Fruit fly (Drosophila melanogaster) whole organism, embryonic: ENCODE results near the gene Wee1.

Experiments
- BEAF-32 ChIP-seq: fragments of 200-800 bp; sonication (Bioruptor generic); optimal IDR thresholded peaks from 3 replicates; lab custom pipeline; 2017; ENCODE audit warnings: missing biosample characterization, missing genetic modification characterization, mild to moderate bottlenecking, moderate library complexity, missing genetic modification reagents
- CG10267 ChIP-seq: fragments of 200-800 bp; sonication (Bioruptor generic); optimal IDR thresholded peaks from 2 replicates; lab custom pipeline; 2018; ENCODE audit warnings: missing biosample characterization, mild to moderate bottlenecking, missing genetic modification characterization, moderate library complexity
- CG12391 ChIP-seq: fragments of 200-800 bp; sonication (Bioruptor generic); optimal IDR thresholded peaks from 3 replicates; lab custom pipeline; 2018; ENCODE audit warnings: missing biosample characterization, mild to moderate bottlenecking, missing genetic modification characterization, moderate library complexity
- CG12659 ChIP-seq: fragments of 200-800 bp; sonication (Bioruptor generic); optimal IDR thresholded peaks from 3 replicates; lab custom pipeline; 2017; ENCODE audit warnings: mild to moderate bottlenecking, missing biosample characterization, missing genetic modification reagents, missing genetic modification characterization
- CG14050 ChIP-seq: fragments of 200-800 bp; sonication (Bioruptor generic); IDR thresholded peaks from 3 replicates; pipeline ENCODE4 v1.3.6; 2022; ENCODE audit warnings: missing biosample characterization, missing genetic modification characterization
- CG14710 ChIP-seq: fragments of 200-800 bp; sonication (Bioruptor generic); optimal IDR thresholded peaks from 3 replicates; lab custom pipeline; 2019; ENCODE audit warnings: missing biosample characterization, mild to moderate bottlenecking, missing genetic modification characterization, moderate library complexity
- CG15011 ChIP-seq: fragments of 200-800 bp; sonication (Bioruptor generic); optimal IDR thresholded peaks from 3 replicates; lab custom pipeline; 2018; ENCODE audit warnings: missing biosample characterization, mild to moderate bottlenecking, missing genetic modification characterization
- CG15514 ChIP-seq: fragments of 200-800 bp; sonication (Bioruptor generic); optimal IDR thresholded peaks from 3 replicates; lab custom pipeline; 2017; ENCODE audit warnings: missing biosample characterization, missing genetic modification characterization, mild to moderate bottlenecking, moderate library complexity, missing genetic modification reagents
- CG17186 ChIP-seq: fragments of 200-800 bp; sonication (Bioruptor generic); optimal IDR thresholded peaks from 3 replicates; lab custom pipeline; 2017; ENCODE audit warnings: missing biosample characterization, missing genetic modification reagents, missing genetic modification characterization
- CG17829 ChIP-seq: fragments of 200-800 bp; optimal IDR thresholded peaks from 2 replicates; lab custom pipeline; 2019; ENCODE audit warnings: missing biosample characterization, mild to moderate bottlenecking, missing genetic modification characterization, moderate library complexity
- CG2712 ChIP-seq: fragments of 200-800 bp; optimal IDR thresholded peaks from 3 replicates; lab custom pipeline; 2019; ENCODE audit warnings: missing biosample characterization, mild to moderate bottlenecking, missing genetic modification characterization, moderate library complexity
- CG31365 ChIP-seq: fragments of 200-800 bp; sonication (Bioruptor generic); optimal IDR thresholded peaks from 2 replicates; lab custom pipeline; 2018; ENCODE audit warnings: missing biosample characterization, mild to moderate bottlenecking, missing genetic modification characterization
- CG33213 ChIP-seq: fragments of 200-800 bp; sonication (Bioruptor generic); optimal IDR thresholded peaks from 3 replicates; lab custom pipeline; 2016; ENCODE audit warnings: missing biosample characterization, missing genetic modification characterization
- CG3847 ChIP-seq: fragments of 200-800 bp; sonication (Bioruptor generic); IDR thresholded peaks from 2 replicates; pipeline ENCODE4 v1.3.6; 2022; ENCODE audit warnings: missing biosample characterization, missing genetic modification characterization
- CG4617 ChIP-seq: fragments of 200-800 bp; sonication (Bioruptor generic); optimal IDR thresholded peaks from 3 replicates; lab custom pipeline; 2016; ENCODE audit warnings: missing biosample characterization, missing genetic modification characterization, borderline replicate concordance
- CG5245 ChIP-seq: fragments of 200-800 bp; sonication (Bioruptor generic); optimal IDR thresholded peaks from 3 replicates; lab custom pipeline; 2016; ENCODE audit warnings: missing biosample characterization, missing genetic modification characterization
- CG6689 ChIP-seq: fragments of 200-800 bp; sonication (Bioruptor generic); IDR thresholded peaks from 2 replicates; pipeline ENCODE4 v1.3.6; 2022; ENCODE audit warnings: missing biosample characterization, missing genetic modification characterization
- CG8281 ChIP-seq: fragments of 200-800 bp; sonication (Bioruptor generic); optimal IDR thresholded peaks from 2 replicates; lab custom pipeline; 2018; ENCODE audit warnings: missing biosample characterization, mild to moderate bottlenecking, missing genetic modification characterization, moderate library complexity
- CG9797 ChIP-seq: fragments of 200-800 bp; sonication (Bioruptor generic); optimal IDR thresholded peaks from 3 replicates; lab custom pipeline; 2018; ENCODE audit warnings: missing biosample characterization, mild to moderate bottlenecking, missing genetic modification characterization
- CHES-1-like ChIP-seq: fragments of 200-800 bp; sonication (Bioruptor generic); optimal IDR thresholded peaks from 2 replicates; lab custom pipeline; 2016; ENCODE audit warnings: missing biosample characterization, missing genetic modification characterization
- Dll ChIP-seq: fragments of 200-800 bp; sonication (Bioruptor generic); IDR thresholded peaks from 4 replicates; pipeline ENCODE4 v1.3.6; 2022; ENCODE audit warnings: missing biosample characterization, missing genetic modification characterization; ENCODE audit not compliant: partially characterized antibody
- Drgx ChIP-seq: fragments of 200-800 bp; sonication (Bioruptor generic); IDR thresholded peaks from 2 replicates; pipeline ENCODE4 v1.3.6; 2022; ENCODE audit warnings: missing biosample characterization, missing genetic modification characterization
- E2f2 ChIP-seq: fragments of 200-800 bp; sonication (Bioruptor generic); IDR thresholded peaks from 2 replicates; pipeline ENCODE4 v1.3.6; 2022; ENCODE audit warnings: missing biosample characterization, missing genetic modification characterization
- Ets97D ChIP-seq: fragments of 200-800 bp; sonication (Bioruptor generic); optimal IDR thresholded peaks from 3 replicates; lab custom pipeline; 2016; ENCODE audit warnings: missing biosample characterization, missing genetic modification characterization
- HmgZ ChIP-seq: fragments of 200-800 bp; sonication (Bioruptor generic); optimal IDR thresholded peaks from 2 replicates; lab custom pipeline; 2018; ENCODE audit warnings: missing biosample characterization, mild to moderate bottlenecking, missing genetic modification characterization
- Opbp ChIP-seq: fragments of 200-800 bp; sonication (Bioruptor generic); IDR thresholded peaks from 3 replicates; pipeline ENCODE4 v1.3.6; 2022; ENCODE audit warnings: missing biosample characterization, missing genetic modification characterization; ENCODE audit not compliant: partially characterized antibody
- Pdp1 ChIP-seq, 2 experiments: fragments of 200-800 bp; sonication (Bioruptor generic); optimal IDR thresholded peaks; 3 replicates each; lab custom pipeline; 2016; ENCODE audit warnings: missing biosample characterization in 2 of 2, missing genetic modification characterization in 2 of 2, mild to moderate bottlenecking in 1 of 2, moderate library complexity in 1 of 2
- Sin3A ChIP-seq: fragments of >200 bp; optimal IDR thresholded peaks from 2 replicates; lab custom pipeline; 2018
- Sry-β ChIP-seq: fragments of 200-800 bp; sonication (Bioruptor generic); optimal IDR thresholded peaks from 2 replicates; lab custom pipeline; 2018; ENCODE audit warnings: missing biosample characterization, mild to moderate bottlenecking, missing genetic modification characterization, moderate library complexity
- Sry-δ ChIP-seq: fragments of 200-800 bp; sonication (Bioruptor generic); optimal IDR thresholded peaks from 2 replicates; lab custom pipeline; 2016; ENCODE audit warnings: missing biosample characterization, missing genetic modification characterization
- YL-1 ChIP-seq: fragments of 200-800 bp; sonication (Bioruptor generic); optimal IDR thresholded peaks from 3 replicates; lab custom pipeline; 2017; ENCODE audit warnings: missing biosample characterization, mild to moderate bottlenecking, missing genetic modification characterization
- chinmo ChIP-seq: fragments of 200-800 bp; sonication (Bioruptor generic); IDR thresholded peaks from 4 replicates; pipeline ENCODE4 v1.3.6; 2022; ENCODE audit warnings: missing biosample characterization, missing genetic modification characterization; ENCODE audit not compliant: partially characterized antibody
- crp ChIP-seq, 2 experiments: fragments of 200-800 bp; sonication (Bioruptor generic); optimal IDR thresholded peaks; 2 replicates in 1 of 2; 3 replicates in 1 of 2; lab custom pipeline; 2017; ENCODE audit warnings: missing biosample characterization in 2 of 2, missing genetic modification characterization in 2 of 2, mild to moderate bottlenecking in 1 of 2, moderate library complexity in 1 of 2
- dm ChIP-seq: fragments of 200-800 bp; sonication (Bioruptor generic); optimal IDR thresholded peaks from 3 replicates; lab custom pipeline; 2016; ENCODE audit warnings: missing biosample characterization, missing genetic modification characterization
- fd3F ChIP-seq: fragments of 200-800 bp; sonication (Bioruptor generic); optimal IDR thresholded peaks from 2 replicates; lab custom pipeline; 2018; ENCODE audit warnings: missing biosample characterization, mild to moderate bottlenecking, missing genetic modification characterization, moderate library complexity
- gfzf ChIP-seq: fragments of 200-800 bp; sonication (Bioruptor generic); optimal IDR thresholded peaks from 2 replicates; lab custom pipeline; 2016; ENCODE audit warnings: missing biosample characterization, mild to moderate bottlenecking, missing genetic modification characterization, moderate library complexity
- nerfin-1 ChIP-seq: fragments of 200-800 bp; sonication (Bioruptor generic); optimal IDR thresholded peaks from 3 replicates; lab custom pipeline; 2019; ENCODE audit warnings: missing biosample characterization, mild to moderate bottlenecking, missing genetic modification characterization, moderate library complexity
- nmo ChIP-seq: fragments of 200-800 bp; sonication (Bioruptor generic); optimal IDR thresholded peaks from 2 replicates; lab custom pipeline; 2018; ENCODE audit warnings: missing biosample characterization, mild to moderate bottlenecking, missing genetic modification characterization, moderate library complexity
- pan ChIP-seq, 4 experiments: fragments of >200 bp in 3 of 4; fragments of 200-800 bp in 1 of 4; sonication (Bioruptor generic) in 1 of 4; optimal IDR thresholded peaks in 3 of 4; IDR thresholded peaks in 1 of 4; 2 replicates each; pipeline versions ENCODE4 v1.3.6 to Lab custom; 2017 to 2022; ENCODE audit warnings: missing biosample characterization in 2 of 4, missing genetic modification characterization in 2 of 4, mixed read lengths in 1 of 4
- phol ChIP-seq: fragments of 200-800 bp; sonication (Bioruptor generic); optimal IDR thresholded peaks from 3 replicates; lab custom pipeline; 2018; ENCODE audit warnings: missing biosample characterization, mild to moderate bottlenecking, missing genetic modification characterization, moderate library complexity
- pzg ChIP-seq: fragments of 200-800 bp; sonication (Bioruptor generic); optimal IDR thresholded peaks from 3 replicates; lab custom pipeline; 2018; ENCODE audit warnings: missing biosample characterization, mild to moderate bottlenecking, missing genetic modification characterization, moderate library complexity
- row ChIP-seq: fragments of 200-800 bp; sonication (Bioruptor generic); IDR thresholded peaks from 3 replicates; pipeline ENCODE4 v1.3.6; 2022; ENCODE audit warnings: missing biosample characterization, missing genetic modification characterization
- sens ChIP-seq: fragments of 200-800 bp; sonication (Bioruptor generic); peaks from one replicate; lab custom pipeline; 2016; ENCODE audit warnings: missing biosample characterization, missing genetic modification characterization
- sna ChIP-seq: fragments of 200-800 bp; sonication (Bioruptor generic); IDR thresholded peaks from 2 replicates; pipeline ENCODE4 v1.3.6; 2022; ENCODE audit warnings: missing biosample characterization, missing genetic modification characterization; ENCODE audit not compliant: partially characterized antibody
- ssp ChIP-seq: fragments of 200-800 bp; sonication (Bioruptor generic); IDR thresholded peaks from 2 replicates; pipeline ENCODE4 v1.3.6; 2022; ENCODE audit warnings: missing biosample characterization, missing genetic modification characterization
- wor ChIP-seq: fragments of 200-800 bp; sonication (Bioruptor generic); IDR thresholded peaks from 2 replicates; pipeline ENCODE4 v1.3.6; 2022; ENCODE audit warnings: missing biosample characterization, missing genetic modification characterization
- yki ChIP-seq: fragments of >200 bp; optimal IDR thresholded peaks from 3 replicates; lab custom pipeline; 2018
- z ChIP-seq: fragments of 200-800 bp; sonication (Bioruptor generic); IDR thresholded peaks from 3 replicates; pipeline ENCODE4 v1.3.6; 2022; ENCODE audit warnings: missing biosample characterization, missing genetic modification characterization
- zen2 ChIP-seq: fragments of 200-800 bp; sonication (Bioruptor generic); IDR thresholded peaks from 3 replicates; pipeline ENCODE4 v1.3.6; 2022; ENCODE audit warnings: missing biosample characterization, missing genetic modification characterization; ENCODE audit not compliant: partially characterized antibody

The Wee1 gene

DNA sequence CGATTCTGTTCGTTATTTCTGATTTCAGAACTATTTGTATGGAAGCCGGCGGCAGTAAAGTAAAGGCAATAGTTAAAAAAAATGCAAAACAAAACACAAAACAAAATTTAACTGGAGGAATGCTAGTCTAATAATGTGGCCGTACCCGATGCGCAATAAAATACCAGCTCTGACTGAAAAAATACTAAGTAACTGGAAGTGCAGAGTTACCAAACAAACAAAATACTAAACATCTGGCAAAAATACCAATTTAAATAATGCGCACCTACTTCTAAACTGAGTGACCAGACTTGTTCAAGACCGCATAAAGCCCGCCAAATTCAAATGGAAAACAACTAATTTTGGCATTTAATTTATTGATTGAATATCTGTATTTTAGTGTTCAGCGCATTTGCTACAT lies at the start of gene Wee1:
Gene Wee1 (minus strand): TSS at position 175 of the 400 bp plus-strand sequence.
- TF ChIP-seq CG15011 (GFP tag; lab: Kevin White, UChicago) = no peak
- TF ChIP-seq CG14710 (tag; lab: Kevin White, UChicago) = peak; percentile 58
- no peak for TF ChIP-seq fd3F (GFP tag; lab: Kevin White, UChicago)
- TF ChIP-seq CG9797 (GFP tag; lab: Kevin White, UChicago) = peak; percentile 98
- no peak for TF ChIP-seq CG14050 (GFP tag; lab: Robert Waterston, UW)
- TF ChIP-seq ssp (GFP tag; lab: Robert Waterston, UW) = no peak
- peak; percentile 99 for TF ChIP-seq nerfin-1
- TF ChIP-seq row (GFP tag; lab: Robert Waterston, UW) = peak; percentile 50; the same call in 1 of the 3 replicates
- TF ChIP-seq pzg = peak; percentile 96
- no peak for TF ChIP-seq pan (optimal IDR thresholded peaks at IDR 0.05; lab: Kevin White, UChicago)
- TF ChIP-seq pan (GFP tag; optimal IDR thresholded peaks at IDR 0.05 in 1 of 2, IDR thresholded peaks at IDR 0.05 in 1 of 2) = no peak
- no peak for TF ChIP-seq Drgx (GFP tag; lab: Robert Waterston, UW)
- peak; percentile 41 for TF ChIP-seq Sry-δ
- peak; percentile 40 for TF ChIP-seq CG33213 (GFP tag; lab: Kevin White, UChicago)
- peak; percentile 63; the same call in 1 of the 4 replicates for TF ChIP-seq chinmo (GFP tag; lab: Robert Waterston, UW)
- peak; percentile 52 for TF ChIP-seq dm (GFP tag; lab: Kevin White, UChicago)
- no peak for TF ChIP-seq z
- 0 out of 4 replicates have a peak, but pooled peaks have one; percentile 15 for TF ChIP-seq Dll (GFP tag; lab: Robert Waterston, UW)
- TF ChIP-seq BEAF-32 (GFP tag; lab: Kevin White, UChicago) = peak; percentile 47
- TF ChIP-seq CG15514 (GFP tag; lab: Kevin White, UChicago) = peak; percentile 51
- peak; percentile 50 for TF ChIP-seq CG17829 (tag; lab: Kevin White, UChicago)
- TF ChIP-seq CG2712 = peak; percentile 21
- TF ChIP-seq yki (lab: Kevin White, UChicago) = no peak
- TF ChIP-seq CHES-1-like = peak; percentile 66
- peak; percentile 71 for TF ChIP-seq CG3847 (GFP tag; lab: Robert Waterston, UW)
- TF ChIP-seq wor = no peak
- 0 out of 3 replicates have a peak, but pooled peaks have one; percentile 23 for TF ChIP-seq Opbp (GFP tag; lab: Robert Waterston, UW)
- no peak for TF ChIP-seq CG8281 (tag; lab: Kevin White, UChicago)
- 0 out of 2 replicates have a peak, but pooled peaks have one; percentile 25 for TF ChIP-seq sna (GFP tag; lab: Robert Waterston, UW)
- peak; percentile 97 for TF ChIP-seq E2f2
- peak; percentile 65 for TF ChIP-seq CG17186 (GFP tag; lab: Kevin White, UChicago)
- TF ChIP-seq nmo (GFP tag; lab: Kevin White, UChicago) = peak; percentile 84
- TF ChIP-seq CG10267 (tag; lab: Kevin White, UChicago) = peak; percentile 60
- TF ChIP-seq Sin3A (lab: Kevin White, UChicago) = peak; percentile 23
- peak; percentile 39 for TF ChIP-seq CG12391
- peak; percentile 84 for TF ChIP-seq HmgZ
- TF ChIP-seq CG12659 = peak; percentile 72
- TF ChIP-seq crp (GFP tag; optimal IDR thresholded peaks at IDR 0.05; lab: Kevin White, UChicago) = peak in 1 of 2 experiments; percentile 7
- peak; percentile 75 for TF ChIP-seq YL-1 (GFP tag; lab: Kevin White, UChicago)
- no peak for TF ChIP-seq CG6689 (GFP tag; lab: Robert Waterston, UW)
- TF ChIP-seq Ets97D (GFP tag; lab: Kevin White, UChicago) = peak; percentile 55
- TF ChIP-seq sens = peak; percentile 55
- TF ChIP-seq phol (tag; lab: Kevin White, UChicago) = peak; percentile 40
- peak; percentile 48 for TF ChIP-seq Sry-β (GFP tag; lab: Kevin White, UChicago)
- TF ChIP-seq zen2 (GFP tag; lab: Robert Waterston, UW) = no peak
- TF ChIP-seq CG31365 (tag; lab: Kevin White, UChicago) = no peak
- TF ChIP-seq gfzf (GFP tag; lab: Kevin White, UChicago) = peak; percentile 98
- TF ChIP-seq CG4617 (GFP tag; lab: Kevin White, UChicago) = peak; percentile 78
- TF ChIP-seq Pdp1 (GFP tag; optimal IDR thresholded peaks at IDR 0.05; lab: Kevin White, UChicago) = peak in 1 of 2 experiments; percentile 45
- TF ChIP-seq CG5245 (GFP tag; lab: Kevin White, UChicago) = no peak
